Fruit fly (Drosophila melanogaster): Measurements from ENCODE around the gene CG1544.
A peak's percentile ranks its signal among the peaks of the same experiment; 100 is the strongest.

CG1544 gene

DNA sequence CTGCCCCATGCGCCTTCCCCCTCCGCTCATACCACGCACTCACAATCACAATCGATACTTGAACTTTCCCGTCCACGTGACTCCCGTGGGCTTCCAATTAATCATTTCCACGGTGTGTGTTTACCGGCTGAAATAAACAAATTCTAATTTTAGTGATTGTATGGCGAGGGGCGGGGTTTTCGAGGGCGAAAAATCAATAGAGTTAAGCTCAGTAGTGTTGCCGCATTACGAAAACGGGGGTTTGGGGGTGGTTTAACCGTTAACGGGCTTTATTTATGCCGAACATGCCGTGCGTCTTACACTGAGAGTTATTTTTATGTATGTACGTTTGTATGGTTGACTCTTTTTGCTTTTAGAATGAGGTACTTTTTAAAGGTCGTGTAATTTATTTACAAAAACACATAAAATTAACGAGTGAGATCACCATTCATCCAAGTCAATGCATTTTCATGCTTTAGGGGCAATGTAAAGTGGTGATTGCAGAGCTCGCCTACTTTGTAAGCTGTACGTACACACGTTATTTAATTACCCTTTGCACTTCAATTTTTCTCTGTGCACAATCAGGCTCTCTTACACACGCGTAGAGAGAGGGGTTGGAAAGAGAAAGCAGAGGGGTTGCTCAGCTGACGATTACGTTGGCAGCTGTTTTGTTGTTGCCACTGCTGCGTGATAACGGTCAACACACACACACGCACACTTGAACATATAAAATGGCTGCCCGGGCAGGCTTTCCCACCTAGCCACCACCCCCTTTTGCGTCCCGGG lies 25.6 kb downstream of the CG1544 start (continued):
- TF ChIP-seq Drgx (GFP tag; IDR thresholded peaks at IDR 0.05) (no peak), chn (GFP tag; optimal IDR thresholded peaks at IDR 0.05) (peak; percentile 78), Hr51 (GFP tag; optimal IDR thresholded peaks at IDR 0.05) (peak; percentile 80 to 85), CG3281 (GFP tag; optimal IDR thresholded peaks at IDR 0.05) (peak; percentile 86), Ets65A (GFP tag) (peak; percentile 98), CG10366 (GFP tag; IDR thresholded peaks at IDR 0.05) (no peak), Dip3 (GFP tag; optimal IDR thresholded peaks at IDR 0.05) (peak; percentile 74), CG7786 (GFP tag; optimal IDR thresholded peaks at IDR 0.05) (peak; percentile 89), gsb (GFP tag; IDR thresholded peaks at IDR 0.05) (no peak)

DNA sequence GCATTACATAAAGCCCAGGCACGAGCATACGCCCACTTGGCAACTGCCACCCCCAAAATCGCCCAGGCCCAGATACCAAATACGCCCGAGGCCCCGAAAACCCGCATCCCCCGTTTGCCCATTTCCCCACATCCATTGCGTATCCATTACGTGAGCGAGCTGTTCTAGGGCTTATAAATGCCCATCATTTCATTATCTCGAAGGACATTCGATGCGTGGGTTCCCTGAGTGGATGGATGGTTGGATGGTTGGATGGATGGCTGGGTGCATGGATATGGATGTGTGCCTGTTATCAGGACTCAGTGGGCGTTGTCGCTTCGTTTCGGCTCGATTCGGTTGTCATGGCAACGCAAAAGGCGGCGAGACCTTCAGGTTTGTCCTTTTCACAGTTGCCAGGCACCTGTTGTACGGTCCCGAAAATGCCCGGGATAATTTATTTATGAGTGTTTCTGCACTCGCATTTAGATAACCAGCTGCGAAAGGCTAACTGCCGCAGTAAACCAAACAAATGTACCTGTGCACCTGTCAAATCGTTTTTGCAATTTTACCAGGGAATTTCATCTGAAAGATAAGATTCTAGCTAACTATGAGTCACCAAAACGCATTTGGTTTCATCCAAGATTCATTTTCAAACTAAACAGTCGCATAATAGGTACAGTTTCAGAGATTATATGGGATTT lies 26.3 kb downstream of the CG1544 start:
- TF ChIP-seq ara (GFP tag; IDR thresholded peaks at IDR 0.05) = no peak
- no peak for TF ChIP-seq Atf6 (GFP tag; IDR thresholded peaks at IDR 0.05)
- no peak for TF ChIP-seq fd64A (GFP tag; optimal IDR thresholded peaks at IDR 0.05)
- TF ChIP-seq hbn (GFP tag; IDR thresholded peaks at IDR 0.05; ENCODE audit: partially characterized antibody) = no peak
- TF ChIP-seq bowl (GFP tag; IDR thresholded peaks at IDR 0.05) = no peak
- TF ChIP-seq CrebB (tag; optimal IDR thresholded peaks at IDR 0.05) = no peak
- no peak for TF ChIP-seq ATbp (GFP tag; optimal IDR thresholded peaks at IDR 0.05)
- TF ChIP-seq D (optimal IDR thresholded peaks at IDR 0.05) = no peak
- no peak for TF ChIP-seq D (GFP tag; optimal IDR thresholded peaks at IDR 0.05)
- TF ChIP-seq pzg (GFP tag; optimal IDR thresholded peaks at IDR 0.05) = no peak
- peak; percentile 21; the same call in 1 of the 2 replicates for TF ChIP-seq amos (GFP tag; IDR thresholded peaks at IDR 0.05; ENCODE audit: partially characterized antibody)
- TF ChIP-seq Taf1 (GFP tag; IDR thresholded peaks at IDR 0.05) = no peak
- no peak for TF ChIP-seq peb (GFP tag; IDR thresholded peaks at IDR 0.05)
- TF ChIP-seq CG17912 (GFP tag; optimal IDR thresholded peaks at IDR 0.05) = no peak
- TF ChIP-seq Mes4 (GFP tag; optimal IDR thresholded peaks at IDR 0.05) = no peak
- peak; percentile 57; the same call in 1 of the 2 replicates for TF ChIP-seq Rfx (GFP tag; IDR thresholded peaks at IDR 0.05)
- TF ChIP-seq abd-A (tag; optimal IDR thresholded peaks at IDR 0.05) = peak; percentile 98
- no peak for TF ChIP-seq CG32767 (GFP tag; IDR thresholded peaks at IDR 0.05)
- TF ChIP-seq Chrac-16 (GFP tag; optimal IDR thresholded peaks at IDR 0.05) = no peak
- no peak for TF ChIP-seq CG14965 (GFP tag; optimal IDR thresholded peaks at IDR 0.05; ENCODE audit: borderline replicate concordance)
- no peak; the same call in 1 of the 2 replicates for TF ChIP-seq crol (GFP tag; IDR thresholded peaks at IDR 0.05)
- TF ChIP-seq scrt (GFP tag; optimal IDR thresholded peaks at IDR 0.05) = peak; percentile 89
- TF ChIP-seq CG7372 (GFP tag; IDR thresholded peaks at IDR 0.05) = no peak
- TF ChIP-seq Fer1 (GFP tag; optimal IDR thresholded peaks at IDR 0.05) = no peak
- peak; percentile 77 for TF ChIP-seq CG15479 (GFP tag; optimal IDR thresholded peaks at IDR 0.05)
- TF ChIP-seq CG9727 (GFP tag; optimal IDR thresholded peaks at IDR 0.05) = no peak
- TF ChIP-seq slou (GFP tag; optimal IDR thresholded peaks at IDR 0.05) = no peak
- no peak for TF ChIP-seq disco-r (GFP tag; optimal IDR thresholded peaks at IDR 0.05)
- TF ChIP-seq CG11695 (GFP tag; IDR thresholded peaks at IDR 0.05) = no peak
- TF ChIP-seq Med (GFP tag) = peak; percentile 23
- no peak for TF ChIP-seq vfl (GFP tag; optimal IDR thresholded peaks at IDR 0.05)
- no peak for TF ChIP-seq CG6689 (GFP tag; IDR thresholded peaks at IDR 0.05)
- TF ChIP-seq ftz-f1 (GFP tag; optimal IDR thresholded peaks at IDR 0.05) = no peak
- TF ChIP-seq CG8290 (GFP tag; optimal IDR thresholded peaks at IDR 0.05) = no peak
- TF ChIP-seq CG8290 (tag; optimal IDR thresholded peaks at IDR 0.05) = no peak
- no peak for TF ChIP-seq CG2712 (tag; optimal IDR thresholded peaks at IDR 0.05)
- TF ChIP-seq cg (GFP tag; optimal IDR thresholded peaks at IDR 0.05) = no peak
- peak; percentile 33 for TF ChIP-seq Hey (tag; optimal IDR thresholded peaks at IDR 0.05)
- no peak for TF ChIP-seq HLH3B (GFP tag; IDR thresholded peaks at IDR 0.05)
- TF ChIP-seq zen (tag; optimal IDR thresholded peaks at IDR 0.05) = peak; percentile 62
